Fruit fly (Drosophila melanogaster): ENCODE measurements around the gene GC1.
A peak's percentile ranks its signal among the peaks of the same experiment; 100 is the strongest.

The GC1 gene

DNA sequence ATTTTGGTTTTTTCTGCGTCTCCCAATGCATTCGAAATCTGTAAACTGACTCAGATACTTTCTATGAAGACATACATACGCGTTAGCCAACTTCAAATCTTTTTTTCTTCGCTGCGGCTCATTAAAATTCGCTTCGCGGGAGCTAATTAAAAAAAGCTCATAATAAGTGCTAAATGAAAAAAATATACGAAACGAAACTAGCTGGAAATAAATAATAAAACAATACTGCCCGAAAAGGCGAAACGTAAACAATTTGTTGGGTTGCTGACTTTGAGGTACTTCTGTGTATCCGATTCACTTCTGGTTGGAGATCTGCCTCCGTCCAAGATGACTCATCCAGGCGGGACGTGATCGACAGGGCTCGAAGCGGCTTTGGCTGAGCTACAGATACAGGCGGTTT is 22.5 kb downstream of the GC1 start:
- TF ChIP-seq noc (tag; optimal IDR thresholded peaks at IDR 0.05) = no peak

DNA sequence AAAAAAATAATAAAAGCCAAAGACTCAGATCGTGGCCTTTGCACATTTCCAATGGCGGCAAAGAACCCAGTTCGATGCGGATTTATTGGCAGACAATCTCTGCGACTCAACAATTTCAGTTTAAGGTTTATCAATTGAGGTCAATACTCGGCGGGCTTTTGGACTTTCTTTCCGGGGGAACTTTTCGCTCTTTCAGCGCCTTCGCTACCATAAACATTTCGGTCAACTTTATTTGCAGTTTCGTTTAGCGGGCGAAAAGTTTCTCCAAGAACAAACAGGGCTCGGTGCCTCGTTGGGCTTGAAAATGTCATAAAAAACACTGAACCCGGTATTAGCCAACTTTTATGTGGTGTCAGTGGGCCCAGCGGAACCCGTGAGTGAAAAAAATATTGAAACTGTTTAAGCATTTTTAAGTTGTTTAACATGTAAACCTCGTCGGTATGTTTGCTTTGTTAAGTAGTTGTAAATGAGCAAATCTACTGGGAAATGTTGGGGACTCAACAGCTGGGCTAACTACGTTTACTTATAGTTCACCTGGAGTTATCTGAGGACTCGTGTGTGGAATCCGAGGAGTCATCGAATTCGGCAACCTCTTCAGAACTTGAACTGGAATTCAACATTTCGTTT is 24.1 kb downstream of the GC1 start:
- TF ChIP-seq noc (tag; optimal IDR thresholded peaks at IDR 0.05) = no peak

DNA sequence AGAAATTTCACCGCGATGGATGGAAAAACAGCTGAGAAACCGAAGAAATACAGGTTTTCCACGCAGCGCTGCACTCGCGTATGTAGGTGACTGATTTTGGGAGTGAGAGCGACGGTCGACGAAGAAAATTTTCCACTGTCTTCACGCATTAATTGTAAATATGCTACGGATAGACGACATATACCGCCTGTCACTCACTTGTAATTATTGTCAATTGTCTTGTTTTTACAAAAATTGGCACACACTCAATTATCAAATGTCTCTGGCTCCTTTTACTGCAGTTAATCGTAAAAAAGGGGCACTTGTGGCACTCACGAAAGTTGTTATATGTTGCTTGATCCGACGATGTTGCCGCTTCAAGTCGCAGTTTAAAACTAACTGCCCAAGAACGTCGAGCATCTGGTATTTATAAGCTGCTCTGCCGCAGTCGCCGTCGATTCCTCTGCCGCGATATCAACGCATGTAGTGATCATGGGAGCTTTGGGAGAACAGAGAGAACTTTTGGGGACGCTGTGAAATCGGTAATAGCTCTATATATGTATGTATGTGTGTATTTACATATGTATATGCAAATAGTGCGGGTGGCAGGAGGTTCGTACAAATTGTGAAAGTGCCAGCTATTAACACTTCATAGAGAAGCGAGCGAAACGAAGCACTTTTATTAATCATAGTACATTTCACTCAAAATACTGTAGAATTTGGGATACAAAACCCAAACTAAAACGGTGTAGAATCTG is 25.6 kb downstream of the GC1 start, which contains the start of gene mfas:
Gene mfas (minus strand): TSS at position 382 of the 737 bp plus-strand sequence.
- TF ChIP-seq noc (tag; optimal IDR thresholded peaks at IDR 0.05) = no peak

dm6 chr3R:11998130-11998529 is 30.6 kb downstream of the GC1 start:
- TF ChIP-seq noc (tag; optimal IDR thresholded peaks at IDR 0.05) = no peak

- no peak for TF ChIP-seq noc (tag; optimal IDR thresholded peaks at IDR 0.05)
These were observed 31.6 kb downstream of the GC1 start, which contains the start of gene Ect3 for dm6 chr3R:11999074-11999473. Gene Ect3 (plus strand): TSS chr3R:11999278.

dm6 chr3R:12005417-12005816 is 37.9 kb downstream of the GC1 start, which contains the start of gene Tk:
Gene Tk (minus strand): TSS chr3R:12005473.
- no peak for TF ChIP-seq noc (tag; optimal IDR thresholded peaks at IDR 0.05)

DNA sequence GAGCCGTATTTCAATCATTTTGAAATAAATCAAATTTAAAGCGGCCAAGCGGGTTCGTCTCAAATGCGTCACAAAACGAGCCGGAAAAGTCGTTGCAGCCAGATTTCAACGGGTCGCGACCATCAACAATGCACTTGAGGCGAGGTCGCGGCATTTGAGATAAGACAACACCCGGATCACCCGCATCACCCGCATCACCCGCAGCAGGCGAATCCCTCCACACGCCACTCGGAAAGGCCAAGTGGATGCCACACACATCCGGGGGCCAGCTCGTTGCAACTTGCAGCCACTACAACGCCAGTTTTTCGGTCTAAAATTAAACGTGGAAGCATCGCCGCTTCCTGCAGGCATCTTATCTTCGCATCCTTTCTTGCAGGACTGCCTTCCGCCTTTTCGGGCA is 38.9 kb downstream of the GC1 start:
- TF ChIP-seq noc (tag; optimal IDR thresholded peaks at IDR 0.05) = no peak

DNA sequence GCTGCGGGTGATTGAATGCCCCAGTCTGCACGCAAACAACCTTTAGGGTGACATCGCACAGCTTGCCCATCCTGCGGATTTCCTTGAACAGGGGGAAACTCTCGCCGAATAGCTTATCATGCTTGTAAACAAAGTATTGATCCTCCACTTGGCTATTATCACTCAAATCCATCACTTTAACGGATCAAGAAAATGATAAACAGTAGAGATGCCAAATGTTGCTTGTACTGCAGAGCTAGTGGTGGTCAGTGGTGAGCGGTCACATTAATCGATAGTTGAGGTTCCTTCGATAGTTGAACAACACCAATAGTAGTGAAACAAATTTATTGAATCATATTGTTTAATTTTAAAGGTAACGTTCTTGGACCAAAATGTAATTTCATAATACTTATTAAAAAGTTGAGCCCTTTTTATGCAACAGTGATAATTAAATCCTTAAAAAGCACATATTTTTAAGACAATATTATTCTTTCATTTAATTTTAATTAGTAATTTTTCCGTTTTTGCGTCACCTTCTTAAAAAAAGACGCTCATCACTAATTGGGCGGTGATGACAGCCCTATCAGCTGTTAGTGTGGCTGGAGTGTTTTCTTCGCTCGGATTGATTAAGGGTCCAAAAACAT is 42.8 kb downstream of the GC1 start, which contains the start of the genes KLHL18 and GCC185:
Gene KLHL18 (minus strand): TSS at position 233 of the 623 bp plus-strand sequence.
Gene GCC185 (plus strand): TSS at position 571 of the 623 bp plus-strand sequence.
- peak; percentile 83 for TF ChIP-seq noc (tag; optimal IDR thresholded peaks at IDR 0.05)

DNA sequence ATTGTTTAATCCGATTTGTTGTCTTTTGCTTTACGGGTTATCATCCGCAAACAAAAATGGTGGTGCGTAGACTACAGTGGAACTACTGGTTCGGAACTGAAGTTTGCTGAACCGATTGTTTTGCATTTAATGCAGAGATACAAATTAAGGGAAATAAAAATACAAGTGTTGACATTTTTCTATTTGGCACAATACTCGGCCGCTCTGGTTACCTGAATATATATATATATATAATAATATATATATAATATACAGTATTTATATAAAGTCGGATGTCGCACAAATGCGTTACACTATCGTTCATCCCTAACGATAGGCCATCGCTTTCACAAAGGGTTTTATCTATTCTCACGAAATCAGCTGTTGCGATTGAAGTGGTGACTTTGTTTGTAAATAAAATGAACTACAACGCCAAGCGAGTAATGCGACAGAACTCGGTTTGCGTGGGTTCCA is 49.3 kb downstream of the GC1 start, which contains the start of the genes DCAF12 and Spt3:
Gene DCAF12 (minus strand): TSS at position 204 of the 453 bp plus-strand sequence.
Gene Spt3 (plus strand): TSS at position 329 of the 453 bp plus-strand sequence.
- no peak for TF ChIP-seq noc (tag; optimal IDR thresholded peaks at IDR 0.05)

- no peak for TF ChIP-seq noc (tag; optimal IDR thresholded peaks at IDR 0.05)
These were observed 53.5 kb downstream of the GC1 start for dm6 chr3R:12020987-12021386.

All from whole organism, larva.